Fruit fly (Drosophila melanogaster): ENCODE data around the gene Tpr2.

dm6 chr2L:16497196-16497595 is 5.9 kb downstream of the Tpr2 start:
- TF ChIP-seq Dll (optimal IDR thresholded peaks at IDR 0.05) (no peak), pan (optimal IDR thresholded peaks at IDR 0.05) (no peak), EcR (GFP tag; optimal IDR thresholded peaks at IDR 0.05) (no peak), psq (optimal IDR thresholded peaks at IDR 0.05) (no peak), usp (GFP tag; optimal IDR thresholded peaks at IDR 0.05) (no peak), CG8478 (optimal IDR thresholded peaks at IDR 0.05) (no peak)
